Fruit fly (Drosophila melanogaster) whole organism, embryonic: Measurements from ENCODE around the gene Glt.

Experiments used
- BEAF-32 ChIP-seq: fragments of 200-800 bp; sonication (Bioruptor generic); optimal IDR thresholded peaks from 3 replicates; lab custom pipeline; 2017; ENCODE audit warnings: missing biosample characterization, missing genetic modification characterization, mild to moderate bottlenecking, moderate library complexity, missing genetic modification reagents
- CG10267 ChIP-seq: fragments of 200-800 bp; sonication (Bioruptor generic); optimal IDR thresholded peaks from 2 replicates; lab custom pipeline; 2018; ENCODE audit warnings: missing biosample characterization, mild to moderate bottlenecking, missing genetic modification characterization, moderate library complexity
- CG11085 ChIP-seq: fragments of 200-800 bp; sonication (Bioruptor generic); IDR thresholded peaks from 2 replicates; pipeline ENCODE4 v1.3.6; 2022; ENCODE audit warnings: missing biosample characterization, missing genetic modification characterization
- CG13296 ChIP-seq: fragments of 200-800 bp; sonication (Bioruptor generic); optimal IDR thresholded peaks from 3 replicates; lab custom pipeline; 2018; ENCODE audit warnings: missing biosample characterization, mild to moderate bottlenecking, missing genetic modification characterization
- CG14965 ChIP-seq: fragments of 200-800 bp; sonication (Bioruptor generic); optimal IDR thresholded peaks from 2 replicates; lab custom pipeline; 2016; ENCODE audit warnings: missing biosample characterization, missing genetic modification characterization, borderline replicate concordance
- CG15073 ChIP-seq: fragments of 200-800 bp; sonication (Bioruptor generic); optimal IDR thresholded peaks from 2 replicates; lab custom pipeline; 2016; ENCODE audit warnings: missing biosample characterization, missing genetic modification characterization
- CG1529 ChIP-seq: fragments of 200-800 bp; sonication (Bioruptor generic); optimal IDR thresholded peaks from 3 replicates; lab custom pipeline; 2018; ENCODE audit warnings: missing biosample characterization, missing genetic modification characterization
- CG16863 ChIP-seq: fragments of 200-800 bp; sonication (Bioruptor generic); optimal IDR thresholded peaks from 3 replicates; lab custom pipeline; 2016; ENCODE audit warnings: missing biosample characterization, missing genetic modification characterization
- CG17912 ChIP-seq: fragments of 200-800 bp; sonication (Bioruptor generic); optimal IDR thresholded peaks from 2 replicates; lab custom pipeline; 2018; ENCODE audit warnings: missing biosample characterization, mild to moderate bottlenecking, missing genetic modification characterization
- CG3065 ChIP-seq: fragments of 200-800 bp; sonication (Bioruptor generic); optimal IDR thresholded peaks from 2 replicates; lab custom pipeline; 2016; ENCODE audit warnings: missing biosample characterization, missing genetic modification characterization
- CG4424 ChIP-seq: fragments of 200-800 bp; sonication (Bioruptor generic); optimal IDR thresholded peaks from 3 replicates; lab custom pipeline; 2016; ENCODE audit warnings: missing biosample characterization, missing genetic modification characterization
- CG4707 ChIP-seq: fragments of 200-800 bp; sonication (Bioruptor generic); optimal IDR thresholded peaks from 2 replicates; lab custom pipeline; 2018; ENCODE audit warnings: missing biosample characterization, mild to moderate bottlenecking, missing genetic modification characterization, moderate library complexity
- CG5953 ChIP-seq: fragments of 200-800 bp; sonication (Bioruptor generic); IDR thresholded peaks from 2 replicates; pipeline ENCODE4 v1.3.6; 2022; ENCODE audit warnings: missing biosample characterization, missing genetic modification characterization
- CG6689 ChIP-seq: fragments of 200-800 bp; sonication (Bioruptor generic); IDR thresholded peaks from 2 replicates; pipeline ENCODE4 v1.3.6; 2022; ENCODE audit warnings: missing biosample characterization, missing genetic modification characterization
- CG7271 ChIP-seq: fragments of 200-800 bp; sonication (Bioruptor generic); optimal IDR thresholded peaks from 2 replicates; lab custom pipeline; 2018; ENCODE audit warnings: missing biosample characterization, mild to moderate bottlenecking, missing genetic modification characterization, moderate library complexity
- CG7556 ChIP-seq: fragments of 200-800 bp; sonication (Bioruptor generic); optimal IDR thresholded peaks from 2 replicates; lab custom pipeline; 2017; ENCODE audit warnings: missing biosample characterization, mild to moderate bottlenecking, missing genetic modification characterization
- CG7987 ChIP-seq: fragments of 200-800 bp; sonication (Bioruptor generic); optimal IDR thresholded peaks from 2 replicates; lab custom pipeline; 2018; ENCODE audit warnings: missing biosample characterization, mild to moderate bottlenecking, missing genetic modification characterization, moderate library complexity
- CG8388 ChIP-seq: fragments of 200-800 bp; sonication (Bioruptor generic); optimal IDR thresholded peaks from 2 replicates; lab custom pipeline; 2019; ENCODE audit warnings: missing biosample characterization, mild to moderate bottlenecking, missing genetic modification characterization, moderate library complexity
- CHES-1-like ChIP-seq: fragments of 200-800 bp; sonication (Bioruptor generic); optimal IDR thresholded peaks from 2 replicates; lab custom pipeline; 2016; ENCODE audit warnings: missing biosample characterization, missing genetic modification characterization
- CrebB ChIP-seq: fragments of 200-800 bp; sonication (Bioruptor generic); optimal IDR thresholded peaks from 3 replicates; lab custom pipeline; 2018; ENCODE audit warnings: missing biosample characterization, mild to moderate bottlenecking, missing genetic modification characterization
- Dbx ChIP-seq: fragments of 200-800 bp; sonication (Bioruptor generic); IDR thresholded peaks from 3 replicates; pipeline ENCODE4 v1.3.6; 2022; ENCODE audit warnings: missing biosample characterization, missing genetic modification characterization
- Dek ChIP-seq: fragments of 200-800 bp; sonication (Bioruptor generic); optimal IDR thresholded peaks from 3 replicates; lab custom pipeline; 2019; ENCODE audit warnings: missing biosample characterization, mild to moderate bottlenecking, missing genetic modification characterization, moderate library complexity
- Dp ChIP-seq: fragments of 200-800 bp; sonication (Bioruptor generic); optimal IDR thresholded peaks from 2 replicates; lab custom pipeline; 2018; ENCODE audit warnings: missing biosample characterization, mild to moderate bottlenecking, missing genetic modification characterization, moderate library complexity
- Dref ChIP-seq: fragments of 200-800 bp; sonication (Bioruptor generic); IDR thresholded peaks from 2 replicates; pipeline ENCODE4 v1.3.6; 2022; ENCODE audit warnings: missing biosample characterization, missing genetic modification characterization
- E2f1 ChIP-seq: fragments of 200-800 bp; sonication (Bioruptor generic); IDR thresholded peaks from 2 replicates; pipeline ENCODE4 v1.3.6; 2022; ENCODE audit warnings: missing biosample characterization, missing genetic modification characterization
- E2f2 ChIP-seq: fragments of 200-800 bp; sonication (Bioruptor generic); IDR thresholded peaks from 2 replicates; pipeline ENCODE4 v1.3.6; 2022; ENCODE audit warnings: missing biosample characterization, missing genetic modification characterization
- Ets65A ChIP-seq: fragments of 200-800 bp; sonication (Bioruptor generic); peaks from one replicate; lab custom pipeline; 2016; ENCODE audit warnings: missing biosample characterization, missing genetic modification characterization
- Fer3 ChIP-seq: fragments of 200-800 bp; sonication (Bioruptor generic); optimal IDR thresholded peaks from 2 replicates; lab custom pipeline; 2018; ENCODE audit warnings: missing biosample characterization, mild to moderate bottlenecking, missing genetic modification characterization, moderate library complexity
- Hey ChIP-seq: fragments of 200-800 bp; sonication (Bioruptor generic); optimal IDR thresholded peaks from 3 replicates; lab custom pipeline; 2018; ENCODE audit warnings: missing biosample characterization, mild to moderate bottlenecking, missing genetic modification characterization
- Hr78 ChIP-seq, 2 experiments: fragments of 200-800 bp in 1 of 2; fragments of >200 bp in 1 of 2; sonication (Bioruptor generic) in 1 of 2; optimal IDR thresholded peaks; 2 replicates each; lab custom pipeline; 2017 to 2019; ENCODE audit warnings: missing biosample characterization in 2 of 2, missing genetic modification characterization in 2 of 2, mild to moderate bottlenecking in 1 of 2, moderate library complexity in 1 of 2
- Hsf ChIP-seq: fragments of 200-800 bp; sonication (Bioruptor generic); optimal IDR thresholded peaks from 3 replicates; lab custom pipeline; 2016; ENCODE audit warnings: missing biosample characterization, missing genetic modification characterization
- Lim3 ChIP-seq: fragments of 200-800 bp; sonication (Bioruptor generic); IDR thresholded peaks from 2 replicates; pipeline ENCODE4 v1.3.6; 2022; ENCODE audit warnings: missing biosample characterization, missing genetic modification characterization
- Max ChIP-seq: fragments of 200-800 bp; sonication (Bioruptor generic); optimal IDR thresholded peaks from 2 replicates; lab custom pipeline; 2016; ENCODE audit warnings: missing biosample characterization, mild to moderate bottlenecking, missing genetic modification characterization
- Mrtf ChIP-seq: fragments of 200-800 bp; sonication (Bioruptor generic); IDR thresholded peaks from 3 replicates; pipeline ENCODE4 v1.3.6; 2022; ENCODE audit warnings: missing biosample characterization, missing genetic modification characterization
- Optix ChIP-seq: fragments of 200-800 bp; sonication (Bioruptor generic); IDR thresholded peaks from 3 replicates; pipeline ENCODE4 v1.3.6; 2022; ENCODE audit warnings: missing biosample characterization, missing genetic modification characterization
- Ravus ChIP-seq: fragments of 200-800 bp; sonication (Bioruptor generic); IDR thresholded peaks from 2 replicates; pipeline ENCODE4 v1.3.6; 2022; ENCODE audit warnings: missing biosample characterization, missing genetic modification characterization
- Sin3A ChIP-seq: fragments of >200 bp; optimal IDR thresholded peaks from 2 replicates; lab custom pipeline; 2018
- ac ChIP-seq: fragments of 200-800 bp; sonication (Bioruptor generic); optimal IDR thresholded peaks from 3 replicates; lab custom pipeline; 2017; ENCODE audit warnings: missing biosample characterization, mild to moderate bottlenecking, missing genetic modification characterization
- ato ChIP-seq: fragments of 200-800 bp; sonication (Bioruptor generic); IDR thresholded peaks from 2 replicates; pipeline ENCODE4 v1.3.6; 2022; ENCODE audit warnings: missing biosample characterization, missing genetic modification characterization; ENCODE audit not compliant: partially characterized antibody
- cas ChIP-seq: fragments of 200-800 bp; sonication (Bioruptor generic); IDR thresholded peaks from 2 replicates; pipeline ENCODE4 v1.3.6; 2022; ENCODE audit warnings: missing biosample characterization, missing genetic modification characterization
- cg ChIP-seq: fragments of 200-800 bp; sonication (Bioruptor generic); optimal IDR thresholded peaks from 3 replicates; lab custom pipeline; 2019; ENCODE audit warnings: missing biosample characterization, mild to moderate bottlenecking, missing genetic modification characterization, moderate library complexity
- fd64A ChIP-seq: fragments of 200-800 bp; sonication (Bioruptor generic); optimal IDR thresholded peaks from 3 replicates; lab custom pipeline; 2018; ENCODE audit warnings: missing biosample characterization, mild to moderate bottlenecking, missing genetic modification characterization
- fu2 ChIP-seq: fragments of 200-800 bp; sonication (Bioruptor generic); optimal IDR thresholded peaks from 2 replicates; lab custom pipeline; 2016; ENCODE audit warnings: missing biosample characterization, missing genetic modification characterization
- grau ChIP-seq: fragments of 200-800 bp; optimal IDR thresholded peaks from 3 replicates; lab custom pipeline; 2019; ENCODE audit warnings: missing biosample characterization, mild to moderate bottlenecking, missing genetic modification characterization, moderate library complexity
- hth ChIP-seq: fragments of >200 bp; optimal IDR thresholded peaks from 2 replicates; lab custom pipeline; 2017; ENCODE audit warnings: inconsistent platforms
- ind ChIP-seq: fragments of 200-800 bp; sonication (Bioruptor generic); optimal IDR thresholded peaks from 3 replicates; lab custom pipeline; 2016; ENCODE audit warnings: missing biosample characterization, missing genetic modification characterization
- jing ChIP-seq: fragments of 200-800 bp; sonication (Bioruptor generic); optimal IDR thresholded peaks from 2 replicates; lab custom pipeline; 2018; ENCODE audit warnings: missing biosample characterization, mild to moderate bottlenecking, missing genetic modification characterization
- ken ChIP-seq: fragments of 200-800 bp; sonication (Bioruptor generic); IDR thresholded peaks from 3 replicates; pipeline ENCODE4 v1.3.6; 2022; ENCODE audit warnings: missing biosample characterization, missing genetic modification characterization
- pita ChIP-seq: fragments of 200-800 bp; sonication (Bioruptor generic); optimal IDR thresholded peaks from 2 replicates; lab custom pipeline; 2017; ENCODE audit warnings: missing biosample characterization, mild to moderate bottlenecking, missing genetic modification characterization
- sisA ChIP-seq: fragments of 200-800 bp; sonication (Bioruptor generic); IDR thresholded peaks from 2 replicates; pipeline ENCODE4 v1.3.6; 2022; ENCODE audit warnings: missing biosample characterization, missing genetic modification characterization
- stc ChIP-seq: fragments of 200-800 bp; sonication (Bioruptor generic); IDR thresholded peaks from 2 replicates; pipeline ENCODE4 v1.3.6; 2022; ENCODE audit warnings: missing biosample characterization, missing genetic modification characterization
- yki ChIP-seq: fragments of >200 bp; optimal IDR thresholded peaks from 3 replicates; lab custom pipeline; 2018
- zf30C ChIP-seq: fragments of 200-800 bp; sonication (Bioruptor generic); optimal IDR thresholded peaks from 3 replicates; lab custom pipeline; 2018; ENCODE audit warnings: missing biosample characterization, mild to moderate bottlenecking, missing genetic modification characterization

Gene Glt

DNA sequence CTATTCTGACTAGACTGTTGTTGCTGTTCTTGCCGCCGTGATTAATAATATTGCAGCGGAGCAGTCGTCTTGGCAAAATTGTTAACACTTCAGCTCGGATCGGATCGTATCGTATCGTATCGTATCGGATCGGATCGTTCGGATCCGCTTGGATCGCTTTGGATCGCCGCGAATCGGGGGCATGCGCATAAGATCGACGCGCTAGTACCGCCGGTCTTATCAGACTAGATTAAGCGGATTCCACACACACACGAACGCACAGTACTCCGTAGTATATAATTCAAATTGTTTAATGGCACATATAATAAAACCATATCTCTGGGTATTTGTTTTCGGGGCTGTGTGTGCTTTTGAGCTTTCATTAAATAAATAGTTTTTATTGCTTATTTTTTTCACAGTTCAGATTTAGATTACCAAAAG, 27.4 kb downstream of the Glt start (continued):
- TF ChIP-seq Dek (tag; lab: Kevin White, UChicago) (peak; percentile 36), CG15073 (GFP tag; lab: Kevin White, UChicago) (no peak), CHES-1-like (GFP tag; lab: Kevin White, UChicago) (no peak), Ets65A (GFP tag; lab: Kevin White, UChicago) (no peak), cas (GFP tag; lab: Robert Waterston, UW) (no peak), Mrtf (GFP tag; lab: Robert Waterston, UW) (no peak), CG10267 (no peak), CG3065 (GFP tag; lab: Kevin White, UChicago) (no peak), Lim3 (no peak), Dp (GFP tag; lab: Kevin White, UChicago) (no peak), CG5953 (GFP tag; lab: Robert Waterston, UW) (no peak), CrebB (tag; lab: Kevin White, UChicago) (peak; percentile 81), Hr78 (GFP tag; optimal IDR thresholded peaks at IDR 0.05; lab: Kevin White, UChicago) (no peak), cg (GFP tag; lab: Kevin White, UChicago) (peak; percentile 43), sisA (GFP tag; lab: Robert Waterston, UW) (no peak), E2f1 (GFP tag; lab: Robert Waterston, UW) (no peak), Hey (peak; percentile 74), fd64A (GFP tag; lab: Kevin White, UChicago) (peak; percentile 29), ac (GFP tag; lab: Kevin White, UChicago) (no peak), CG4707 (GFP tag; lab: Kevin White, UChicago) (peak; percentile 67), CG6689 (GFP tag; lab: Robert Waterston, UW) (0 out of 2 replicates have a peak, but pooled peaks have one; percentile 12), CG8388 (GFP tag; lab: Kevin White, UChicago) (peak; percentile 40), Dref (GFP tag; lab: Robert Waterston, UW) (no peak), stc (GFP tag; lab: Robert Waterston, UW) (no peak), BEAF-32 (GFP tag; lab: Kevin White, UChicago) (no peak), CG11085 (GFP tag; lab: Robert Waterston, UW) (no peak), CG4424 (no peak), CG13296 (GFP tag; lab: Kevin White, UChicago) (peak; percentile 74), hth (lab: Kevin White, UChicago) (no peak), Hsf (no peak), yki (lab: Kevin White, UChicago) (no peak), E2f2 (peak; percentile 18; the same call in 1 of the 2 replicates), CG14965 (GFP tag; lab: Kevin White, UChicago) (no peak), fu2 (GFP tag; lab: Kevin White, UChicago) (no peak), jing (GFP tag; lab: Kevin White, UChicago) (no peak), CG7556 (peak; percentile 37), CG17912 (GFP tag; lab: Kevin White, UChicago) (peak; percentile 74), CG7987 (GFP tag; lab: Kevin White, UChicago) (peak; percentile 66), ato (GFP tag; lab: Robert Waterston, UW) (no peak), ken (no peak), Fer3 (peak; percentile 55), grau (tag; lab: Kevin White, UChicago) (peak; percentile 35), Max (GFP tag; lab: Kevin White, UChicago) (peak; percentile 12), pita (GFP tag; lab: Kevin White, UChicago) (no peak), ind (GFP tag; lab: Kevin White, UChicago) (no peak), Ravus (GFP tag; lab: Robert Waterston, UW) (no peak), CG16863 (GFP tag; lab: Kevin White, UChicago) (no peak), Optix (no peak), CG7271 (tag; lab: Kevin White, UChicago) (no peak), Dbx (GFP tag; lab: Robert Waterston, UW) (no peak), zf30C (GFP tag; lab: Kevin White, UChicago) (no peak), CG1529 (GFP tag; lab: Kevin White, UChicago) (peak; percentile 49), Sin3A (lab: Kevin White, UChicago) (no peak)
